Worm (Caenorhabditis elegans) whole organism, late embryonic: ENCODE results near the gene Y53F4B.7.

Experiments
- T23F11.4 ChIP-seq: fragments of 200-800 bp; sonication (Bioruptor generic); optimal IDR thresholded peaks from 2 replicates; lab custom pipeline; 2018; ENCODE audit warnings: mild to moderate bottlenecking, missing genetic modification characterization, missing compliant biosample characterization
- Y22D7AL.16 ChIP-seq: sonication (generic microtip); optimal IDR thresholded peaks from 2 replicates; lab custom pipeline; 2016; ENCODE audit warnings: missing genetic modification characterization, missing compliant biosample characterization
- ceh-14 ChIP-seq: sonication (generic microtip); optimal IDR thresholded peaks from 2 replicates; lab custom pipeline; 2016; ENCODE audit warnings: missing genotype, missing genetic modification characterization, missing compliant biosample characterization
- ceh-18 ChIP-seq: sonication (generic microtip); optimal IDR thresholded peaks from 2 replicates; lab custom pipeline; 2016; ENCODE audit warnings: missing genetic modification characterization, missing compliant biosample characterization
- ceh-22 ChIP-seq: sonication (generic microtip); optimal IDR thresholded peaks from 2 replicates; lab custom pipeline; 2017; ENCODE audit warnings: missing biosample characterization, missing genetic modification characterization
- ceh-24 ChIP-seq: sonication (generic microtip); optimal IDR thresholded peaks from 2 replicates; lab custom pipeline; 2016; ENCODE audit warnings: mild to moderate bottlenecking, missing genetic modification characterization, missing compliant biosample characterization
- ceh-30 ChIP-seq: fragments of 150-350 bp; optimal IDR thresholded peaks from 2 replicates; lab custom pipeline; 2014; ENCODE audit warnings: missing biosample characterization, missing genetic modification characterization
- ceh-31 ChIP-seq: sonication (generic microtip); optimal IDR thresholded peaks from 2 replicates; lab custom pipeline; 2016; ENCODE audit warnings: missing genetic modification characterization, missing compliant biosample characterization
- ceh-34 ChIP-seq: sonication (generic microtip); optimal IDR thresholded peaks from 2 replicates; lab custom pipeline; 2016; ENCODE audit warnings: mild to moderate bottlenecking, missing genetic modification characterization, missing compliant biosample characterization
- ceh-48 ChIP-seq: sonication (generic microtip); optimal IDR thresholded peaks from 2 replicates; lab custom pipeline; 2016; ENCODE audit warnings: missing genetic modification characterization, inconsistent platforms, missing compliant biosample characterization
- dmd-4 ChIP-seq: sonication (generic microtip); optimal IDR thresholded peaks from 2 replicates; lab custom pipeline; 2016; ENCODE audit warnings: borderline replicate concordance, missing genetic modification characterization, missing compliant biosample characterization
- dve-1 ChIP-seq: sonication (generic microtip); optimal IDR thresholded peaks from 2 replicates; lab custom pipeline; 2017; ENCODE audit warnings: antibody characterized with exemption, mild to moderate bottlenecking, missing genetic modification characterization, missing compliant biosample characterization
- ets-4 ChIP-seq: sonication (generic microtip); optimal IDR thresholded peaks from 2 replicates; lab custom pipeline; 2016; ENCODE audit warnings: missing genetic modification characterization, missing compliant biosample characterization
- fax-1 ChIP-seq: sonication (generic microtip); optimal IDR thresholded peaks from 2 replicates; lab custom pipeline; 2016; ENCODE audit warnings: missing genotype, missing genetic modification characterization, missing compliant biosample characterization
- fkh-10 ChIP-seq: fragments of 150-350 bp; optimal IDR thresholded peaks from 2 replicates; lab custom pipeline; 2014; ENCODE audit warnings: missing biosample characterization, missing genetic modification reagents, missing genetic modification characterization
- gmeb-2 ChIP-seq: sonication (generic microtip); optimal IDR thresholded peaks from 2 replicates; lab custom pipeline; 2016; ENCODE audit warnings: missing genetic modification characterization, inconsistent platforms, missing compliant biosample characterization
- hlh-13 ChIP-seq: fragments of 200-800 bp; sonication (Bioruptor generic); optimal IDR thresholded peaks from 2 replicates; lab custom pipeline; 2018; ENCODE audit warnings: mild to moderate bottlenecking, missing genetic modification characterization, missing compliant biosample characterization
- hlh-30 ChIP-seq: sonication (generic microtip); optimal IDR thresholded peaks from 2 replicates; lab custom pipeline; 2017; ENCODE audit warnings: antibody characterized with exemption, missing genetic modification characterization, missing compliant biosample characterization; ENCODE audit not compliant: insufficient read depth
- hlh-6 ChIP-seq: sonication (generic microtip); optimal IDR thresholded peaks from 2 replicates; lab custom pipeline; 2016; ENCODE audit warnings: missing genotype, missing genetic modification characterization, missing compliant biosample characterization
- lim-6 ChIP-seq: sonication (generic microtip); optimal IDR thresholded peaks from 2 replicates; lab custom pipeline; 2016; ENCODE audit warnings: missing genetic modification characterization, missing compliant biosample characterization
- nhr-232 ChIP-seq: sonication (generic microtip); optimal IDR thresholded peaks from 2 replicates; lab custom pipeline; 2016; ENCODE audit warnings: missing genetic modification characterization, missing compliant biosample characterization
- odd-2 ChIP-seq: sonication (generic microtip); optimal IDR thresholded peaks from 2 replicates; lab custom pipeline; 2017; ENCODE audit warnings: antibody characterized with exemption, mild to moderate bottlenecking, missing genetic modification characterization, missing compliant biosample characterization
- pat-9 ChIP-seq: fragments of 200-800 bp; sonication (Bioruptor generic); optimal IDR thresholded peaks from 2 replicates; lab custom pipeline; 2018; ENCODE audit warnings: mild to moderate bottlenecking, missing genetic modification characterization, moderate library complexity, missing compliant biosample characterization
- pax-1 ChIP-seq: fragments of 150-350 bp; optimal IDR thresholded peaks from 2 replicates; lab custom pipeline; 2014; ENCODE audit warnings: missing biosample characterization, missing genetic modification characterization
- pha-2 ChIP-seq: sonication (generic microtip); optimal IDR thresholded peaks from 2 replicates; lab custom pipeline; 2017; ENCODE audit warnings: mild to moderate bottlenecking, missing genetic modification characterization, missing compliant biosample characterization
- pqm-1 ChIP-seq: sonication (generic microtip); optimal IDR thresholded peaks from 2 replicates; lab custom pipeline; 2016; ENCODE audit warnings: missing genetic modification characterization, missing compliant biosample characterization
- pros-1 ChIP-seq: fragments of 150-350 bp; optimal IDR thresholded peaks from 2 replicates; lab custom pipeline; 2014; ENCODE audit warnings: missing biosample characterization, missing genetic modification reagents, missing genetic modification characterization
- rnt-1 ChIP-seq: sonication (generic microtip); optimal IDR thresholded peaks from 2 replicates; lab custom pipeline; 2016; ENCODE audit warnings: missing genetic modification characterization, missing compliant biosample characterization
- sdc-2 ChIP-seq: sonication (generic microtip); optimal IDR thresholded peaks from 2 replicates; lab custom pipeline; 2016; ENCODE audit warnings: missing genotype, missing genetic modification characterization, missing compliant biosample characterization
- sox-2 ChIP-seq: fragments of 200-800 bp; sonication (Bioruptor generic); IDR thresholded peaks from 2 replicates; pipeline ENCODE4 v1.3.6; 2022; ENCODE audit warnings: missing genetic modification reagents, missing genetic modification characterization, missing compliant biosample characterization
- tbx-2 ChIP-seq: sonication (generic microtip); optimal IDR thresholded peaks from 2 replicates; lab custom pipeline; 2016; ENCODE audit warnings: missing genetic modification characterization, missing compliant biosample characterization
- tbx-7 ChIP-seq: sonication (generic microtip); optimal IDR thresholded peaks from 2 replicates; lab custom pipeline; 2016; ENCODE audit warnings: missing genotype, missing genetic modification characterization, missing compliant biosample characterization

Y53F4B.7 gene

DNA sequence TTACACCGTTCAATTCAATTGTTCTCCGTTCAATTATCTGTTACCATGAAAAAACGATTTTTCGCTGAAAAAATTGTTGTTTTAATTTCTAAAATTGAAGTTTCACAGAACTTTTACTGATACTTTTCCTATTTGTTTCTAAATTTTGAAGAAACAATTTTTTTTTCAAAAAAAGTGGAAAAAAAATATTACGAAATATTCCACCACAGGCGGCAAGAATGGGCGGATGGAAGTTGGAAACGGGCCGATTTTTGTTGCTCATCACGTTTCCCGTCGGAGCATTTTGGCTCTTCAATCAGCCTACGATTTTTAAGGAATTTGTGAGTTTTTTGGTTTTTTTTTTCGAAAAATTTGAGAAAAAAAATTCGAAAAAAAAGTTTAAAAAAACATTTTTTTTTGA, 45.1 kb downstream of the Y53F4B.7 start, which contains the start of gene Y53F4B.14:
TSS of gene Y53F4B.14 (plus strand) at position 210 of the 400 bp plus-strand sequence.
- no peak for TF ChIP-seq sdc-2 (tag; lab: Kevin White, UChicago)
- TF ChIP-seq lim-6 (tag; lab: Kevin White, UChicago), result no peak
- no peak for TF ChIP-seq fkh-10 (GFP tag; lab: Kevin White, UChicago)
- no peak for TF ChIP-seq nhr-232
- TF ChIP-seq pqm-1 (tag; lab: Kevin White, UChicago), result no peak
- no peak for TF ChIP-seq pat-9 (tag; lab: Kevin White, UChicago)
- TF ChIP-seq hlh-13, result no peak
- no peak for TF ChIP-seq Y22D7AL.16 (tag; lab: Kevin White, UChicago)
- TF ChIP-seq pax-1 (tag; lab: Kevin White, UChicago), result no peak
- TF ChIP-seq sox-2 (GFP tag; lab: Robert Waterston, UW), result no peak
- no peak for TF ChIP-seq gmeb-2 (tag; lab: Kevin White, UChicago)
- no peak for TF ChIP-seq odd-2 (tag; lab: Kevin White, UChicago)
- no peak for TF ChIP-seq pros-1 (tag; lab: Kevin White, UChicago)
- no peak for TF ChIP-seq hlh-6
- TF ChIP-seq, all 69 proteins: peak for 0

ce11 chrII:15039104-15039503, 46.4 kb downstream of the Y53F4B.7 start, which contains the start of gene trip-4:
Gene trip-4 (plus strand): TSS chrII:15039404.
- TF ChIP-seq T23F11.4 (GFP tag; lab: Kevin White, UChicago) (no peak), ceh-34 (tag; lab: Kevin White, UChicago) (no peak), hlh-30 (tag; lab: Kevin White, UChicago) (no peak), ceh-18 (tag; lab: Kevin White, UChicago) (no peak), pax-1 (tag; lab: Kevin White, UChicago) (no peak), fax-1 (no peak), tbx-7 (tag; lab: Kevin White, UChicago) (no peak), rnt-1 (no peak), dve-1 (no peak), ceh-22 (tag; lab: Kevin White, UChicago) (no peak), ceh-30 (tag; lab: Kevin White, UChicago) (no peak), dmd-4 (tag; lab: Kevin White, UChicago) (no peak), tbx-2 (tag; lab: Kevin White, UChicago) (no peak), ceh-24 (tag; lab: Kevin White, UChicago) (no peak), ceh-14 (tag; lab: Kevin White, UChicago) (no peak), pha-2 (tag; lab: Kevin White, UChicago) (no peak)

- TF ChIP-seq ets-4 (tag; lab: Kevin White, UChicago) (no peak), ceh-24 (tag; lab: Kevin White, UChicago) (no peak), sdc-2 (tag; lab: Kevin White, UChicago) (no peak), ceh-48 (tag; lab: Kevin White, UChicago) (no peak)
Measured at ce11 chrII:15042310-15042709, 49.6 kb downstream of the Y53F4B.7 start.

ce11 chrII:15042783-15043182, 50.1 kb downstream of the Y53F4B.7 start:
- TF ChIP-seq ceh-31 (tag; lab: Kevin White, UChicago) (peak; percentile 1), ceh-18 (tag; lab: Kevin White, UChicago) (peak; percentile 24)
- TF ChIP-seq, all 69 proteins: peak for 2; not testable (repeated sequence) for 67
